Worm (Caenorhabditis elegans) whole organism, L4/young adult: ENCODE data around the gene C31B8.12.

Experiments
- W03F9.2 ChIP-seq: fragments of 150-350 bp; optimal IDR thresholded peaks from 2 replicates; lab custom pipeline; 2014; ENCODE audit warnings: missing biosample characterization, missing genetic modification characterization
- dao-5 ChIP-seq: sonication (generic microtip); optimal IDR thresholded peaks from 2 replicates; lab custom pipeline; 2016; ENCODE audit warnings: missing genotype, missing genetic modification characterization, moderate library complexity, missing compliant biosample characterization
- him-1 ChIP-seq: sonication (generic microtip); optimal IDR thresholded peaks from 2 replicates; lab custom pipeline; 2016; ENCODE audit warnings: missing genotype, missing genetic modification reagents, missing genetic modification characterization, missing compliant biosample characterization

Gene C31B8.12

ce11 chrV:2941405-2941804 lies 14.0 kb upstream of the C31B8.12 start, which contains the start of gene srw-143:
Gene srw-143, minus strand, starts transcription at chrV:2941505.
- TF ChIP-seq dao-5 (tag; lab: Kevin White, UChicago), result no peak
- TF ChIP-seq W03F9.2 (tag; lab: Kevin White, UChicago), result no peak
- TF ChIP-seq him-1 (tag; lab: Kevin White, UChicago), result no peak

DNA sequence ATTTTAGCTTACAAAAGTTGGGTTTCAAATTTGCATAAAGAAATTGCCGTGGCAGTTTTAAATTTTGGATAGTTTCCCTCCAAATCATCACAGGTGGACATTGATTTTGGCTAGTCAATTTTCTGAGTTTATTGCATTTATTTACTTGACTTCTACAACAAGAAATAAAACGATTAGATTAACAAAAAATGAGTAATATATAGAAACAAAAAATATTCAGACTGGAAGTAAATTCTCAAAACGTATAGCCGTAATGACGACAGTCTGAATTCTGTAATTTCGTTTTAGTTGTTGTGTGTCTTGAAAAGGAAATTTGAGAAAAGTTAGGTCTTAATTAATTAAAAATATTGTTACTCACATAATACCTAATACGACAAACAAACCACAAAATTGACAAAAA lies 11.0 kb upstream of the C31B8.12 start, which contains the start of gene srw-141:
TSS of gene srw-141 (minus strand) at position 101 of the 400 bp plus-strand sequence.
- TF ChIP-seq W03F9.2 (tag; lab: Kevin White, UChicago) (no peak), him-1 (tag; lab: Kevin White, UChicago) (no peak), dao-5 (tag; lab: Kevin White, UChicago) (no peak)

ce11 chrV:2934075-2934474 lies 6.6 kb upstream of the C31B8.12 start, which contains the start of gene srh-247:
Gene srh-247, minus strand, starts transcription at chrV:2934175.
- TF ChIP-seq him-1 (tag; lab: Kevin White, UChicago) (no peak), W03F9.2 (tag; lab: Kevin White, UChicago) (no peak), dao-5 (tag; lab: Kevin White, UChicago) (no peak)

ce11 chrV:2931252-2931651 lies 3.8 kb upstream of the C31B8.12 start, which contains the start of gene C31B8.1:
Gene C31B8.1, plus strand, starts transcription at chrV:2931552.
- no peak for TF ChIP-seq dao-5 (tag; lab: Kevin White, UChicago)
- TF ChIP-seq him-1 (tag; lab: Kevin White, UChicago), result no peak
- TF ChIP-seq W03F9.2 (tag; lab: Kevin White, UChicago), result no peak

- TF ChIP-seq him-1 (tag; lab: Kevin White, UChicago), result no peak
- TF ChIP-seq W03F9.2 (tag; lab: Kevin White, UChicago), result no peak
- TF ChIP-seq dao-5 (tag; lab: Kevin White, UChicago), result no peak
These were observed 2.3 kb upstream of the C31B8.12 start, which contains the start of gene C31B8.16 for ce11 chrV:2929753-2930152. Gene C31B8.16, plus strand, starts transcription at chrV:2930053.

- TF ChIP-seq W03F9.2 (tag; lab: Kevin White, UChicago) (no peak), dao-5 (tag; lab: Kevin White, UChicago) (no peak), him-1 (tag; lab: Kevin White, UChicago) (no peak)
These were observed 4.9 kb downstream of the C31B8.12 start, which contains the start of gene srh-38 for ce11 chrV:2922594-2922993. Gene srh-38, minus strand, starts transcription at chrV:2922694.

DNA sequence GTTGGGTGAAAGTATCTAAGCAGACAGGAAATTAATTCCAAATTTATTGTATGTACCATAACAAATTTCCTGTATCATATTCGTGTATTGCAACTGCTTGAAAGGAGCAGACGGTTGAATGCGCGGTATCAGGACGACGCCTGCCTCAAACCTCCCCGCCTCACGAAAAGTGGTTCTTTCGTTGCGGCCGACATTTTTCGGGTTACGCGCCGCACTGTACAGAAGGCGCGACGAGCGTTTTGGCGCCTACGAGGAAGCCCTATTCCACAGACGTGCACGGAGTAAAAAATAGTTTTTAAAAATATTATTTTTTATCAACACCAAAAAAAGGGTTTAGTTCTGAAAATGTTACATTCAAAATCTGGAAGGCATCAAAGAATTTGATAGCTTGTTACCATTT lies 7.3 kb downstream of the C31B8.12 start:
- TF ChIP-seq dao-5 (tag; lab: Kevin White, UChicago), result no peak
- TF ChIP-seq him-1 (tag; lab: Kevin White, UChicago), result no peak
- no peak for TF ChIP-seq W03F9.2 (tag; lab: Kevin White, UChicago)

DNA sequence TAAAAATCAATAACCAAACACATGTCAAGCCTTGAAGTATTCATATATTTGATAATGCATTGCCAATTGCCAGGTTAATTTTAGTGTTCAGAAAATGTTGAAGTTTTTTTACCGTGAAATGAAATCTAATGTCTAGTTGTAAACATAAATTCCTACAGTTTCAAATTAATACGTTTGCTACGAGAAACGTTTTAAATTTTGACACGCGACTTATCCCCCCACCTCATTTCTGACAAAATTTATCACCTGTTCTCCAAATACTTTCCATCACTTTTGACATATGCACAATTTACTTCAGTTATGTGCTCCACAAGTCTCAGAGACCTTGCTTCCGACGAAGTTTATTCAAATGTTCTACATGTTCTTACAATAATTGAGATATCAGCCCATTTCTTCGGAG lies 13.5 kb downstream of the C31B8.12 start, which contains the start of gene srh-146:
TSS of gene srh-146 (plus strand) at position 301 of the 400 bp plus-strand sequence.
- TF ChIP-seq dao-5 (tag; lab: Kevin White, UChicago) (no peak), W03F9.2 (tag; lab: Kevin White, UChicago) (no peak), him-1 (tag; lab: Kevin White, UChicago) (no peak)

- TF ChIP-seq him-1 (tag; lab: Kevin White, UChicago) (no peak), dao-5 (tag; lab: Kevin White, UChicago) (no peak), W03F9.2 (tag; lab: Kevin White, UChicago) (no peak)
These were observed 14.6 kb downstream of the C31B8.12 start, which contains the start of gene C31B8.9 for ce11 chrV:2912901-2913300. Gene C31B8.9, minus strand, starts transcription at chrV:2913001.

- no peak for TF ChIP-seq W03F9.2 (tag; lab: Kevin White, UChicago)
- no peak for TF ChIP-seq him-1 (tag; lab: Kevin White, UChicago)
- TF ChIP-seq dao-5 (tag; lab: Kevin White, UChicago), result no peak
These were observed 17.9 kb downstream of the C31B8.12 start, which contains the start of gene zmp-3 for ce11 chrV:2909525-2909924. Gene zmp-3, minus strand, starts transcription at chrV:2909625.

DNA sequence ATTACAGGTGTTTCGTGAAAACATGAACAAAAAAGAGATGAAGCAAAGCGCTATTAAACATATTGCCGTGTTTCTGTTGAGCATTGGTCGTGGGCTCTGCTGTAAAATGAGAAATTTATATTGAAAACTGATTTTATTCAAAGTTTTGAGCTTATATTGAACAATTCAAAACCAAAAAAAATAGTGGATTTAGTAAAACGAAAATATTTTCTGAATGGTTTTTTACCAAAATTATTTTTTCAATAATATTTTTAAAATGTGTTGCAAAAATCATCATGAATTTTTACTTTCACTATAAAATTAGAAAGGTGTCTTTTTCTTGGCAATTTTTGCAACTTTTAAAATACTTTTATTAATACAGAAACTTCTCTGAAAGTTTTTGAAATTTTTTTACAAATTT lies 24.2 kb downstream of the C31B8.12 start, which contains the start of gene C31B8.7:
TSS of gene C31B8.7 (minus strand) at position 101 of the 400 bp plus-strand sequence.
- no peak for TF ChIP-seq W03F9.2 (tag; lab: Kevin White, UChicago)
- no peak for TF ChIP-seq him-1 (tag; lab: Kevin White, UChicago)
- no peak for TF ChIP-seq dao-5 (tag; lab: Kevin White, UChicago)

DNA sequence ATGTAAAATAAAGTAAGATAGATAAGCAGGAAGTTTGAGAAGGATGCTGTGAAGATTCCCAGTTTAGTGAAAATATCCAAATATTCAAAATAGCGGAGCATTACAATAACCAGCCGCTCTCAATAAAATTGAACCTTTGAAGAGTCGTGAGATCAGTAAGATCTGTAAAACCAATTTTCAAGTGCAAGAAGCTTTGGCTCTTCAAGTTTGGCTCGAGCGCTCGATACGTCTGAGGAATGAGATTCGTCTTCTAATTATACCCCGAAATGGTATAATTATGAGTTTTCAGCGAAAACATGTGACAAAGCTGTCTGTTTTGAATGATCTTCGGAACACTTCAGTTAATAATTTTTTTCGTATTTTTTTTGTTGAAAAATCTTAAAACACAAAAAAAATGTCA lies 27.6 kb downstream of the C31B8.12 start, which contains the start of gene str-46:
TSS of gene str-46 (minus strand) at position 101 of the 400 bp plus-strand sequence.
- TF ChIP-seq him-1 (tag; lab: Kevin White, UChicago) (no peak), dao-5 (tag; lab: Kevin White, UChicago) (no peak), W03F9.2 (tag; lab: Kevin White, UChicago) (no peak)

ce11 chrV:2896198-2896660 lies 31.2 kb downstream of the C31B8.12 start, which contains the start of gene pals-32:
Gene pals-32, plus strand, starts transcription at chrV:2896610.
- TF ChIP-seq W03F9.2 (tag; lab: Kevin White, UChicago), result peak; percentile 29
- TF ChIP-seq dao-5 (tag; lab: Kevin White, UChicago), result no peak
- no peak for TF ChIP-seq him-1 (tag; lab: Kevin White, UChicago)
